Worm (Caenorhabditis elegans) whole organism, L2 larva: ENCODE measurements around the gene egl-3.

Experiments used
- C34F6.9 ChIP-seq: fragments of 150-350 bp; optimal IDR thresholded peaks from 2 replicates; lab custom pipeline; 2014; ENCODE audit warnings: missing biosample characterization, missing genetic modification characterization
- F13H6.1 ChIP-seq: sonication (generic microtip); optimal IDR thresholded peaks from 2 replicates; lab custom pipeline; 2016; ENCODE audit warnings: missing genetic modification characterization, missing compliant biosample characterization
- Y55F3AM.14 ChIP-seq: fragments of 200-800 bp; sonication (Bioruptor generic); optimal IDR thresholded peaks from 2 replicates; lab custom pipeline; 2018; ENCODE audit warnings: mild to moderate bottlenecking, missing genetic modification characterization, missing compliant biosample characterization
- alr-1 ChIP-seq: fragments of 150-350 bp; optimal IDR thresholded peaks from 2 replicates; lab custom pipeline; 2014; ENCODE audit warnings: missing biosample characterization, missing genetic modification characterization
- aly-2 ChIP-seq: fragments of 150-350 bp; optimal IDR thresholded peaks from 2 replicates; lab custom pipeline; 2014; ENCODE audit warnings: missing biosample characterization, missing genetic modification characterization
- ama-1 ChIP-seq: fragments of 150-350 bp; optimal IDR thresholded peaks from 2 replicates; lab custom pipeline; 2018; ENCODE audit warnings: inconsistent platforms
- ceh-16 ChIP-seq: fragments of 150-350 bp; optimal IDR thresholded peaks from 2 replicates; lab custom pipeline; 2014; ENCODE audit warnings: missing biosample characterization, missing genetic modification characterization
- dmd-4 ChIP-seq: sonication (generic microtip); optimal IDR thresholded peaks from 2 replicates; lab custom pipeline; 2017; ENCODE audit warnings: missing biosample characterization, missing genetic modification characterization
- egl-27 ChIP-seq: sonication (generic microtip); optimal IDR thresholded peaks from 3 replicates; lab custom pipeline; 2017; ENCODE audit warnings: missing biosample characterization, missing genetic modification reagents, missing genetic modification characterization
- elt-3 ChIP-seq: sonication (generic microtip); optimal IDR thresholded peaks from 2 replicates; lab custom pipeline; 2017; ENCODE audit warnings: missing biosample characterization, missing genetic modification characterization
- fos-1 ChIP-seq: fragments of 150-350 bp; optimal IDR thresholded peaks from 2 replicates; lab custom pipeline; 2014; ENCODE audit warnings: missing biosample characterization, missing genetic modification characterization
- lin-13 ChIP-seq: fragments of 150-350 bp; optimal IDR thresholded peaks from 2 replicates; lab custom pipeline; 2014; ENCODE audit warnings: missing biosample characterization, missing genetic modification reagents, missing genetic modification characterization
- lin-39 ChIP-seq: fragments of 150-350 bp; optimal IDR thresholded peaks from 2 replicates; lab custom pipeline; 2014; ENCODE audit warnings: missing biosample characterization, missing genetic modification reagents, missing genetic modification characterization
- lsy-2 ChIP-seq, 2 experiments: fragments of 150-350 bp in 1 of 2; sonication (generic microtip) in 1 of 2; optimal IDR thresholded peaks; 2 replicates each; lab custom pipeline; 2014 to 2017; ENCODE audit warnings: missing biosample characterization in 2 of 2, missing genetic modification characterization in 2 of 2
- mab-5 ChIP-seq: fragments of 150-350 bp; optimal IDR thresholded peaks from 2 replicates; lab custom pipeline; 2014; ENCODE audit warnings: missing biosample characterization, missing genetic modification characterization
- nhr-11 ChIP-seq: fragments of 150-350 bp; optimal IDR thresholded peaks from 2 replicates; lab custom pipeline; 2014; ENCODE audit warnings: missing biosample characterization, missing genetic modification characterization
- nhr-129 ChIP-seq: fragments of 150-350 bp; optimal IDR thresholded peaks from 2 replicates; lab custom pipeline; 2014; ENCODE audit warnings: missing biosample characterization, missing genetic modification characterization
- nhr-237 ChIP-seq: fragments of 150-350 bp; optimal IDR thresholded peaks from 2 replicates; lab custom pipeline; 2014; ENCODE audit warnings: missing biosample characterization, missing genetic modification characterization
- nhr-25 ChIP-seq: fragments of 150-350 bp; sonication (generic microtip); optimal IDR thresholded peaks from 3 replicates; lab custom pipeline; 2014; ENCODE audit warnings: missing biosample characterization, missing genetic modification characterization
- nhr-77 ChIP-seq: fragments of 150-350 bp; optimal IDR thresholded peaks from 2 replicates; lab custom pipeline; 2014; ENCODE audit warnings: missing biosample characterization, missing genetic modification characterization
- peb-1 ChIP-seq: fragments of 150-350 bp; optimal IDR thresholded peaks from 2 replicates; lab custom pipeline; 2014; ENCODE audit warnings: missing biosample characterization, missing genetic modification characterization
- sem-4 ChIP-seq: fragments of 150-350 bp; optimal IDR thresholded peaks from 2 replicates; lab custom pipeline; 2014; ENCODE audit warnings: missing biosample characterization, missing genetic modification reagents, missing genetic modification characterization
- skn-1 ChIP-seq: sonication (generic microtip); optimal IDR thresholded peaks from 2 replicates; lab custom pipeline; 2017; ENCODE audit warnings: missing biosample characterization, missing genetic modification characterization
- sma-3 ChIP-seq: sonication (generic microtip); optimal IDR thresholded peaks from 2 replicates; lab custom pipeline; 2016; ENCODE audit warnings: missing genetic modification reagents, missing genetic modification characterization, missing compliant biosample characterization
- sma-9 ChIP-seq, 2 experiments: fragments of 150-350 bp in 1 of 2; sonication (generic microtip) in 1 of 2; optimal IDR thresholded peaks; 2 replicates each; lab custom pipeline; 2014 to 2016; ENCODE audit warnings: missing genetic modification characterization in 2 of 2, mild to moderate bottlenecking in 1 of 2, missing biosample characterization in 1 of 2, missing compliant biosample characterization in 1 of 2, missing genetic modification reagents in 1 of 2, moderate library complexity in 1 of 2
- snpc-4 ChIP-seq: fragments of 150-350 bp; optimal IDR thresholded peaks from 2 replicates; lab custom pipeline; 2014; ENCODE audit warnings: missing biosample characterization, missing genetic modification characterization
- unc-39 ChIP-seq: fragments of 150-350 bp; optimal IDR thresholded peaks from 2 replicates; lab custom pipeline; 2014; ENCODE audit warnings: missing biosample characterization, missing genetic modification characterization
- unc-55 ChIP-seq: fragments of 150-350 bp; sonication (generic microtip); optimal IDR thresholded peaks from 3 replicates; lab custom pipeline; 2014; ENCODE audit warnings: missing biosample characterization, missing genetic modification reagents, missing genetic modification characterization
- unc-62 ChIP-seq: fragments of 150-350 bp; optimal IDR thresholded peaks from 2 replicates; lab custom pipeline; 2014; ENCODE audit warnings: missing biosample characterization, missing genetic modification reagents, missing genetic modification characterization
- ztf-1 ChIP-seq: fragments of 200-800 bp; sonication (Bioruptor generic); conservative IDR thresholded peaks from 2 replicates; pipeline ENCODE4 v1.3.6; 2022; ENCODE audit warnings: missing genetic modification characterization, missing compliant biosample characterization
- ztf-4 ChIP-seq: fragments of 150-350 bp; optimal IDR thresholded peaks from 2 replicates; lab custom pipeline; 2014; ENCODE audit warnings: missing biosample characterization, missing genetic modification characterization

egl-3 gene

DNA sequence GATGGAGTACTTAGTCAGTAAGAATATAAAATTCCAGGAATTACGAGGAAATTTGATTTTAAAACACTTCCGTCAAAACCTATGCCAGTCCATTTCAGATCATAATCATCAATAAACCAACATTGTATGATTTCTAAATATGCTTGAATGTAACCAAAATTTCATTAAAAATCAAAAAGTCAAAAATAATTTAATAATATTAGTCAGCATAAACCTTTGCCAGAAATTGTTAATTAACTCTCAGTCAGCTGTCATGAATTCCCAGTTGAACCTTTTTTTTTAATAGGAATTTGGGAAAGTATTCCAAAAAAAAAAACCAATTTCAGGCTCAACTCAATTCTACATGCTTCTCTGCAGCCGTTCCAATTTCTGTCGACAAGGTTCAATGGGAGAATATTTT, 25.2 kb downstream of the egl-3 start, which contains the start of gene srsx-26:
TSS of gene srsx-26 (plus strand) at position 301 of the 400 bp plus-strand sequence.
- TF ChIP-seq sem-4 (tag; lab: Kevin White, UChicago) (no peak), elt-3 (tag; lab: Kevin White, UChicago) (no peak), Y55F3AM.14 (GFP tag; lab: Kevin White, UChicago) (no peak), mab-5 (tag; lab: Kevin White, UChicago) (no peak), skn-1 (tag; lab: Kevin White, UChicago) (no peak), sma-3 (GFP tag; lab: Kevin White, UChicago) (no peak), lin-39 (tag; lab: Kevin White, UChicago) (no peak), nhr-129 (tag; lab: Kevin White, UChicago) (no peak), unc-62 (no peak), unc-55 (GFP tag; lab: Kevin White, UChicago) (no peak), alr-1 (tag; lab: Kevin White, UChicago) (no peak), ceh-16 (tag; lab: Kevin White, UChicago) (no peak), snpc-4 (no peak), fos-1 (tag; lab: Kevin White, UChicago) (no peak)

ce11 chrV:10146787-10147186, 26.8 kb downstream of the egl-3 start:
- TF ChIP-seq C34F6.9 (tag; lab: Kevin White, UChicago) (peak; percentile 37), mab-5 (tag; lab: Kevin White, UChicago) (no peak), F13H6.1 (tag; lab: Kevin White, UChicago) (peak; percentile 56), unc-62 (no peak), snpc-4 (no peak), sem-4 (tag; lab: Kevin White, UChicago) (peak; percentile 35), sma-9 (GFP tag; optimal IDR thresholded peaks at IDR 0.05; lab: Kevin White, UChicago) (peak; percentile 40), sma-9 (tag; optimal IDR thresholded peaks at IDR 0.05; lab: Kevin White, UChicago) (no peak), nhr-25 (tag; lab: Kevin White, UChicago) (no peak), aly-2 (tag; lab: Kevin White, UChicago) (no peak), fos-1 (tag; lab: Kevin White, UChicago) (no peak), peb-1 (no peak), Y55F3AM.14 (GFP tag; lab: Kevin White, UChicago) (no peak), elt-3 (tag; lab: Kevin White, UChicago) (no peak), nhr-129 (tag; lab: Kevin White, UChicago) (peak; percentile 71), lsy-2 (tag; optimal IDR thresholded peaks at IDR 0.05; lab: Kevin White, UChicago) (peak in 1 of 2 experiments; percentile 12), skn-1 (tag; lab: Kevin White, UChicago) (no peak), ceh-16 (tag; lab: Kevin White, UChicago) (no peak), alr-1 (tag; lab: Kevin White, UChicago) (no peak), nhr-237 (tag; lab: Kevin White, UChicago) (no peak), egl-27 (no peak)
- TF ChIP-seq, all 48 proteins: peak for 6

DNA sequence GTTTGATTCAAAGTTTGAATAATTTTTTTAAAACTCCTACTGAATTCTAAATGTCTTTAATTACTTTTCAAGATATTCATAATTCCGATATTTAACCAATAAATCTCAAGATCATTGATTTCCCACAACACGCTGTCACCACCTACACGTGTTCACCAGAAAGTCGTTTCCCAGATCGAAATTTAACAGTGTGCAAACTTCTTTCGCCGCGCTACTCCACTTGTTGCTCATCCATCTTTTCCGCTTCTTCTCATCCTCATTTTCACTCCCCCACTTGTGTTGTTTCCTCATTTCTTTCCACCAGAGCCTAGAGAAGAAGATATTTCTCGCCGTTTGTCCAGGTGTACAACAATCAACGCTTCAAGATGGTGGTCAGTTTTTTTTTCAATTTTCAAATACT, 27.9 kb downstream of the egl-3 start, which contains the start of gene C51E3.9:
TSS of gene C51E3.9 (plus strand) at position 301 of the 400 bp plus-strand sequence.
- TF ChIP-seq nhr-129 (tag; lab: Kevin White, UChicago) (peak; percentile 31), unc-55 (GFP tag; lab: Kevin White, UChicago) (no peak), ceh-16 (tag; lab: Kevin White, UChicago) (no peak), nhr-237 (tag; lab: Kevin White, UChicago) (no peak), ztf-4 (tag; lab: Kevin White, UChicago) (no peak), nhr-11 (tag; lab: Kevin White, UChicago) (no peak), alr-1 (tag; lab: Kevin White, UChicago) (no peak), dmd-4 (no peak)

DNA sequence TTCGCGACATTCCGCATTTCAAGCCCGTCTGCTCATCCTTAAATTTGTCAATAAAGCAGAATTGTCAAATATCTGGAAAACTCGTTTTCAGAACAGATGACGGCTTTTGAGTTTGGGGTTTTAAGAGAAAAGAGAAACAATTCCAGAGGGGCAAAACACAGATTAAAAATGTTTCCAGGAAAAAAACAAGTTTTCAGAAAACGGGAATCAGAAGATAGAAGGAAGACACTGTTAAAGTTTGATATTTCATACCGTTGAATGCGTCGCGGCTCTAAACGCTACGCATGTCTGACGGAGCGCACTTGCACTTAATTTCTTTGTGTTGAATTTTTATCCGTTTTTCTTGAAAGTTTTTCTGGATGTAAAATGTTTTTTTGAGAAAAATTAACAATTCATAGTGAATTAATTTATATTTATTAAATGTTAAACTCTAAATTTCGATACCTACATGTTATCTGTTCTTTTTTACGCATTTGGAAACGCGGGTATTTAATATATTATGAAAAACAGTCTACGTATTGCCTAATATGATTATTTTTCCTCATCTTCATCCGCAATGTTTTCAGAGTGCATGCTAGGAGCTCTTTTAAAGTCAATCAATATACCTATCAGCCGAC, 39.4 kb downstream of the egl-3 start, which contains the start of the genes C08B6.18, wdr-20 and C08B6.8:
TSS of gene C08B6.18 (minus strand) at position 51 of the 617 bp plus-strand sequence.
TSS of gene wdr-20 (minus strand) at position 82 of the 617 bp plus-strand sequence.
TSS of gene C08B6.8 (plus strand) at position 567 of the 617 bp plus-strand sequence.
- TF ChIP-seq lin-13 (GFP tag; lab: Kevin White, UChicago) (peak; percentile 47), C34F6.9 (tag; lab: Kevin White, UChicago) (peak; percentile 55), unc-39 (tag; lab: Kevin White, UChicago) (no peak), lin-39 (tag; lab: Kevin White, UChicago) (no peak), snpc-4 (peak; percentile 65), unc-55 (GFP tag; lab: Kevin White, UChicago) (peak; percentile 51), nhr-77 (no peak), aly-2 (tag; lab: Kevin White, UChicago) (no peak), ztf-1 (GFP tag; lab: Robert Waterston, UW) (no peak), nhr-129 (tag; lab: Kevin White, UChicago) (peak; percentile 14), lsy-2 (tag; optimal IDR thresholded peaks at IDR 0.05; lab: Kevin White, UChicago) (peak in 1 of 2 experiments; percentile 38), ama-1 (lab: Kevin White, UChicago) (no peak), elt-3 (tag; lab: Kevin White, UChicago) (no peak), nhr-25 (tag; lab: Kevin White, UChicago) (no peak)
